Fruit fly (Drosophila melanogaster) whole organism, embryonic: ENCODE results near the gene CG15435.

Source experiments
- Ada2b ChIP-seq: fragments of 200-800 bp; sonication (Bioruptor generic); IDR thresholded peaks from 2 replicates; pipeline ENCODE4 v1.3.6; 2022; ENCODE audit warnings: missing biosample characterization, missing genetic modification characterization
- Bdp1 ChIP-seq: fragments of 200-800 bp; sonication (Bioruptor generic); optimal IDR thresholded peaks from 3 replicates; lab custom pipeline; 2016; ENCODE audit warnings: missing biosample characterization, missing genetic modification characterization
- CG12155 ChIP-seq: fragments of 200-800 bp; sonication (Bioruptor generic); optimal IDR thresholded peaks from 3 replicates; lab custom pipeline; 2016; ENCODE audit warnings: missing biosample characterization, missing genetic modification characterization
- CG12299 ChIP-seq: fragments of 200-800 bp; sonication (Bioruptor generic); optimal IDR thresholded peaks from 2 replicates; lab custom pipeline; 2018; ENCODE audit warnings: missing biosample characterization, mild to moderate bottlenecking, missing genetic modification characterization
- CG13287 ChIP-seq: fragments of 200-800 bp; sonication (Bioruptor generic); IDR thresholded peaks from 2 replicates; pipeline ENCODE4 v1.3.6; 2022; ENCODE audit warnings: missing biosample characterization, missing genetic modification characterization; ENCODE audit not compliant: partially characterized antibody
- CG17912 ChIP-seq: fragments of 200-800 bp; sonication (Bioruptor generic); optimal IDR thresholded peaks from 2 replicates; lab custom pipeline; 2018; ENCODE audit warnings: missing biosample characterization, mild to moderate bottlenecking, missing genetic modification characterization
- CG2712 ChIP-seq: fragments of 200-800 bp; optimal IDR thresholded peaks from 3 replicates; lab custom pipeline; 2019; ENCODE audit warnings: missing biosample characterization, mild to moderate bottlenecking, missing genetic modification characterization, moderate library complexity
- CG3163 ChIP-seq: fragments of 200-800 bp; sonication (Bioruptor generic); optimal IDR thresholded peaks from 3 replicates; lab custom pipeline; 2016; ENCODE audit warnings: missing biosample characterization, missing genetic modification characterization
- CG33213 ChIP-seq: fragments of 200-800 bp; sonication (Bioruptor generic); optimal IDR thresholded peaks from 3 replicates; lab custom pipeline; 2016; ENCODE audit warnings: missing biosample characterization, missing genetic modification characterization
- CG3847 ChIP-seq: fragments of 200-800 bp; sonication (Bioruptor generic); IDR thresholded peaks from 2 replicates; pipeline ENCODE4 v1.3.6; 2022; ENCODE audit warnings: missing biosample characterization, missing genetic modification characterization
- CG7357 ChIP-seq: fragments of 200-800 bp; sonication (Bioruptor generic); IDR thresholded peaks from 3 replicates; pipeline ENCODE4 v1.3.6; 2022; ENCODE audit warnings: missing biosample characterization, missing genetic modification characterization
- CG8478 ChIP-seq: fragments of >200 bp; optimal IDR thresholded peaks from 2 replicates; lab custom pipeline; 2018
- CTCF ChIP-seq: fragments of 200-800 bp; sonication (Bioruptor generic); optimal IDR thresholded peaks from 2 replicates; lab custom pipeline; 2017; ENCODE audit warnings: missing biosample characterization, mild to moderate bottlenecking, missing genetic modification characterization, moderate library complexity
- CkIIα-i1 ChIP-seq: fragments of 200-800 bp; sonication (Bioruptor generic); IDR thresholded peaks from 2 replicates; pipeline ENCODE4 v1.3.6; 2022; ENCODE audit warnings: missing biosample characterization, missing genetic modification characterization
- D ChIP-seq, 2 experiments: fragments of 200-800 bp in 1 of 2; fragments of >200 bp in 1 of 2; sonication (Bioruptor generic) in 1 of 2; optimal IDR thresholded peaks; 2 replicates in 1 of 2; 3 replicates in 1 of 2; lab custom pipeline; 2017; ENCODE audit warnings: mild to moderate bottlenecking in 1 of 2, missing biosample characterization in 1 of 2, missing genetic modification characterization in 1 of 2, missing genetic modification reagents in 1 of 2
- Dll ChIP-seq: fragments of 200-800 bp; sonication (Bioruptor generic); IDR thresholded peaks from 4 replicates; pipeline ENCODE4 v1.3.6; 2022; ENCODE audit warnings: missing biosample characterization, missing genetic modification characterization; ENCODE audit not compliant: partially characterized antibody
- Dp ChIP-seq: fragments of 200-800 bp; sonication (Bioruptor generic); optimal IDR thresholded peaks from 2 replicates; lab custom pipeline; 2018; ENCODE audit warnings: missing biosample characterization, mild to moderate bottlenecking, missing genetic modification characterization, moderate library complexity
- Drgx ChIP-seq: fragments of 200-800 bp; sonication (Bioruptor generic); IDR thresholded peaks from 2 replicates; pipeline ENCODE4 v1.3.6; 2022; ENCODE audit warnings: missing biosample characterization, missing genetic modification characterization
- Fer1 ChIP-seq: fragments of 200-800 bp; sonication (Bioruptor generic); optimal IDR thresholded peaks from 2 replicates; lab custom pipeline; 2017; ENCODE audit warnings: missing biosample characterization, mild to moderate bottlenecking, missing genetic modification characterization
- Gsc ChIP-seq: fragments of 200-800 bp; sonication (Bioruptor generic); IDR thresholded peaks from 2 replicates; pipeline ENCODE4 v1.3.6; 2022; ENCODE audit warnings: missing biosample characterization, missing genetic modification characterization
- H15 ChIP-seq: fragments of 200-800 bp; sonication (Bioruptor generic); IDR thresholded peaks from 3 replicates; pipeline ENCODE4 v1.3.6; 2022; ENCODE audit warnings: missing biosample characterization, missing genetic modification characterization
- HLH4C ChIP-seq: fragments of 200-800 bp; sonication (Bioruptor generic); IDR thresholded peaks from 3 replicates; pipeline ENCODE4 v1.3.6; 2022; ENCODE audit warnings: missing biosample characterization, missing genetic modification characterization; ENCODE audit not compliant: partially characterized antibody
- Hr78 ChIP-seq, 2 experiments: fragments of 200-800 bp in 1 of 2; fragments of >200 bp in 1 of 2; sonication (Bioruptor generic) in 1 of 2; optimal IDR thresholded peaks; 2 replicates each; lab custom pipeline; 2017 to 2019; ENCODE audit warnings: missing biosample characterization in 2 of 2, missing genetic modification characterization in 2 of 2, mild to moderate bottlenecking in 1 of 2, moderate library complexity in 1 of 2
- MESR4 ChIP-seq: fragments of 200-800 bp; sonication (Bioruptor generic); optimal IDR thresholded peaks from 2 replicates; lab custom pipeline; 2018; ENCODE audit warnings: missing biosample characterization, mild to moderate bottlenecking, missing genetic modification characterization, moderate library complexity
- NC2β ChIP-seq: fragments of 200-800 bp; sonication (Bioruptor generic); optimal IDR thresholded peaks from 2 replicates; lab custom pipeline; 2016; ENCODE audit warnings: missing biosample characterization, missing genetic modification characterization
- Opbp ChIP-seq: fragments of 200-800 bp; sonication (Bioruptor generic); IDR thresholded peaks from 3 replicates; pipeline ENCODE4 v1.3.6; 2022; ENCODE audit warnings: missing biosample characterization, missing genetic modification characterization; ENCODE audit not compliant: partially characterized antibody
- Vsx1 ChIP-seq: fragments of 200-800 bp; sonication (Bioruptor generic); optimal IDR thresholded peaks from 2 replicates; lab custom pipeline; 2017; ENCODE audit warnings: missing biosample characterization, mild to moderate bottlenecking, missing genetic modification characterization, missing genetic modification reagents
- abd-A ChIP-seq: fragments of 200-800 bp; sonication (Bioruptor generic); optimal IDR thresholded peaks from 3 replicates; lab custom pipeline; 2019; ENCODE audit warnings: missing biosample characterization, mild to moderate bottlenecking, missing genetic modification characterization, moderate library complexity
- ato ChIP-seq: fragments of 200-800 bp; sonication (Bioruptor generic); IDR thresholded peaks from 2 replicates; pipeline ENCODE4 v1.3.6; 2022; ENCODE audit warnings: missing biosample characterization, missing genetic modification characterization; ENCODE audit not compliant: partially characterized antibody
- bbx ChIP-seq: fragments of 200-800 bp; sonication (Bioruptor generic); IDR thresholded peaks from 2 replicates; pipeline ENCODE4 v1.3.6; 2022; ENCODE audit warnings: missing biosample characterization, missing genetic modification characterization; ENCODE audit not compliant: partially characterized antibody
- btn ChIP-seq: fragments of 200-800 bp; sonication (Bioruptor generic); optimal IDR thresholded peaks from 2 replicates; lab custom pipeline; 2016; ENCODE audit warnings: missing biosample characterization, missing genetic modification characterization
- croc ChIP-seq: fragments of 200-800 bp; sonication (Bioruptor generic); conservative IDR thresholded peaks from 3 replicates; pipeline ENCODE4 v1.3.6; 2022; ENCODE audit warnings: missing biosample characterization, missing genetic modification characterization
- jumu ChIP-seq: fragments of 200-800 bp; sonication (Bioruptor generic); optimal IDR thresholded peaks from 3 replicates; lab custom pipeline; 2016; ENCODE audit warnings: missing biosample characterization, missing genetic modification characterization
- kay ChIP-seq: fragments of 200-800 bp; sonication (Bioruptor generic); optimal IDR thresholded peaks from 2 replicates; lab custom pipeline; 2016; ENCODE audit warnings: missing biosample characterization, missing genetic modification characterization
- lov ChIP-seq, 2 experiments: fragments of 200-800 bp in 1 of 2; fragments of >200 bp in 1 of 2; sonication (Bioruptor generic) in 1 of 2; IDR thresholded peaks in 1 of 2; optimal IDR thresholded peaks in 1 of 2; 2 replicates in 1 of 2; 3 replicates in 1 of 2; pipeline versions ENCODE4 v1.3.6 to Lab custom; 2017 to 2022; ENCODE audit warnings: missing biosample characterization in 1 of 2, missing genetic modification characterization in 1 of 2
- mld ChIP-seq: fragments of 200-800 bp; sonication (Bioruptor generic); IDR thresholded peaks from 3 replicates; pipeline ENCODE4 v1.3.6; 2022; ENCODE audit warnings: missing biosample characterization, missing genetic modification characterization; ENCODE audit not compliant: partially characterized antibody
- nmo ChIP-seq: fragments of 200-800 bp; sonication (Bioruptor generic); optimal IDR thresholded peaks from 2 replicates; lab custom pipeline; 2018; ENCODE audit warnings: missing biosample characterization, mild to moderate bottlenecking, missing genetic modification characterization, moderate library complexity
- odd ChIP-seq: fragments of 200-800 bp; sonication (Bioruptor generic); optimal IDR thresholded peaks from 2 replicates; lab custom pipeline; 2017; ENCODE audit warnings: missing biosample characterization, mild to moderate bottlenecking, missing genetic modification characterization
- onecut ChIP-seq: fragments of 200-800 bp; sonication (Bioruptor generic); IDR thresholded peaks from 2 replicates; pipeline ENCODE4 v1.3.6; 2022; ENCODE audit warnings: missing biosample characterization, missing genetic modification characterization
- ro ChIP-seq: fragments of 200-800 bp; sonication (Bioruptor generic); IDR thresholded peaks from 2 replicates; pipeline ENCODE4 v1.3.6; 2022; ENCODE audit warnings: missing biosample characterization, missing genetic modification characterization
- sima ChIP-seq: fragments of 200-800 bp; sonication (Bioruptor generic); optimal IDR thresholded peaks from 2 replicates; lab custom pipeline; 2016; ENCODE audit warnings: missing biosample characterization, missing genetic modification characterization
- slbo ChIP-seq: fragments of 200-800 bp; sonication (Bioruptor generic); IDR thresholded peaks from 2 replicates; pipeline ENCODE4 v1.3.6; 2022; ENCODE audit warnings: missing biosample characterization, missing genetic modification characterization
- sob ChIP-seq: fragments of 200-800 bp; sonication (Bioruptor generic); IDR thresholded peaks from 2 replicates; pipeline ENCODE4 v1.3.6; 2022; ENCODE audit warnings: missing biosample characterization, missing genetic modification characterization
- stwl ChIP-seq: fragments of 200-800 bp; sonication (Bioruptor generic); optimal IDR thresholded peaks from 3 replicates; lab custom pipeline; 2018; ENCODE audit warnings: missing biosample characterization, mild to moderate bottlenecking, missing genetic modification characterization, moderate library complexity
- tin ChIP-seq: fragments of 200-800 bp; sonication (Bioruptor generic); optimal IDR thresholded peaks from 3 replicates; lab custom pipeline; 2016; ENCODE audit warnings: missing biosample characterization, missing genetic modification characterization
- tio ChIP-seq: fragments of 200-800 bp; sonication (Bioruptor generic); optimal IDR thresholded peaks from 2 replicates; lab custom pipeline; 2017; ENCODE audit warnings: missing biosample characterization, missing genetic modification characterization, inconsistent platforms
- trem ChIP-seq: fragments of 200-800 bp; optimal IDR thresholded peaks from 3 replicates; lab custom pipeline; 2019; ENCODE audit warnings: missing biosample characterization, mild to moderate bottlenecking, missing genetic modification characterization, moderate library complexity
- trh ChIP-seq: fragments of 200-800 bp; sonication (Bioruptor generic); optimal IDR thresholded peaks from 2 replicates; lab custom pipeline; 2016; ENCODE audit warnings: missing biosample characterization, missing genetic modification characterization
- ttk ChIP-seq: fragments of 200-800 bp; sonication (Bioruptor generic); IDR thresholded peaks from 2 replicates; pipeline ENCODE4 v2.1.2; 2022; ENCODE audit warnings: missing biosample characterization, missing genetic modification characterization
- yki ChIP-seq: fragments of >200 bp; optimal IDR thresholded peaks from 3 replicates; lab custom pipeline; 2018
- z ChIP-seq: fragments of 200-800 bp; sonication (Bioruptor generic); IDR thresholded peaks from 3 replicates; pipeline ENCODE4 v1.3.6; 2022; ENCODE audit warnings: missing biosample characterization, missing genetic modification characterization
- zfh2 ChIP-seq: fragments of 200-800 bp; sonication (Bioruptor generic); optimal IDR thresholded peaks from 2 replicates; lab custom pipeline; 2016; ENCODE audit warnings: missing biosample characterization, missing genetic modification characterization

The CG15435 gene

DNA sequence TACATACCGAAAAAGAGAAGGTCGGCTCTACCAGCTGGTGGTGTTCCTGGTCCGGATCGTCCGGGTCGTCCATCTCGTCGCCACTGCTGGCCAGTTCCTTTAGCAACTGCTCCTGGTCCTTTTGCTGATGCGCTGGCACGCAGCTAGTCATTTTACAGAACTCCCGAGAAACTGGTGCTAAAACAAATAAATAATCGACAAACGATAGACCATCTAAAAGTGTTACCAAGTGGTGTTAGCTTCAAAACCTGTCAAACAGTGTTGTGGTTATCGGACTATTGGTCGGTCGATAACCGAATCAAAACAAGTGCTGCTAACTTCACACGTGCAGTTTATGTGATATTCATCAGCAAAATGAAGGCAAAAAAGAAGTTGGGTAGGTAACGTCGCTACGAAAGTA, 15.1 kb upstream of the CG15435 start, which contains the start of the genes morgue and Elp3 (continued):
- TF ChIP-seq CG3847 (GFP tag; lab: Robert Waterston, UW): no peak
- peak; percentile 87 for TF ChIP-seq HLH4C (GFP tag; lab: Robert Waterston, UW)
- no peak for TF ChIP-seq sob (GFP tag; lab: Robert Waterston, UW)
- peak; percentile 89 for TF ChIP-seq mld (GFP tag; lab: Robert Waterston, UW)
- TF ChIP-seq Gsc: no peak
- TF ChIP-seq CG12155 (GFP tag; lab: Kevin White, UChicago): no peak
- no peak for TF ChIP-seq slbo (GFP tag; lab: Robert Waterston, UW)
- TF ChIP-seq Ada2b (GFP tag; lab: Robert Waterston, UW): no peak
- no peak for TF ChIP-seq abd-A (tag; lab: Kevin White, UChicago)
- TF ChIP-seq Fer1: peak; percentile 17
- no peak for TF ChIP-seq ttk (GFP tag; lab: Robert Waterston, UW)
- no peak for TF ChIP-seq Hr78 (GFP tag; optimal IDR thresholded peaks at IDR 0.05; lab: Kevin White, UChicago)
- TF ChIP-seq Bdp1: no peak
- no peak for TF ChIP-seq CG12299 (tag; lab: Kevin White, UChicago)
- TF ChIP-seq tin: no peak
- no peak for TF ChIP-seq CTCF (GFP tag; lab: Kevin White, UChicago)
- TF ChIP-seq CG7357 (GFP tag; lab: Robert Waterston, UW): no peak
- TF ChIP-seq CkIIα-i1 (GFP tag; lab: Robert Waterston, UW): no peak
- no peak for TF ChIP-seq jumu (GFP tag; lab: Kevin White, UChicago)
- peak; percentile 5 for TF ChIP-seq nmo
- TF ChIP-seq zfh2 (GFP tag; lab: Kevin White, UChicago): no peak
- TF ChIP-seq tio (GFP tag; lab: Kevin White, UChicago): no peak
- TF ChIP-seq CG17912 (GFP tag; lab: Kevin White, UChicago): no peak
- TF ChIP-seq trh (GFP tag; lab: Kevin White, UChicago): no peak
- peak; percentile 91 for TF ChIP-seq trem (tag; lab: Kevin White, UChicago)
- peak; percentile 65; the same call in 2 of the 4 replicates for TF ChIP-seq Dll (GFP tag; lab: Robert Waterston, UW)
- peak; percentile 33 for TF ChIP-seq Dp
- TF ChIP-seq ro (GFP tag; lab: Robert Waterston, UW): no peak
- TF ChIP-seq stwl: peak; percentile 88
- no peak for TF ChIP-seq kay (GFP tag; lab: Kevin White, UChicago)
- TF ChIP-seq CG2712 (tag; lab: Kevin White, UChicago): peak; percentile 1
- peak; percentile 78 for TF ChIP-seq CG13287
- no peak for TF ChIP-seq Drgx (GFP tag; lab: Robert Waterston, UW)
- no peak for TF ChIP-seq lov (optimal IDR thresholded peaks at IDR 0.05; lab: Kevin White, UChicago)
- TF ChIP-seq lov (GFP tag; IDR thresholded peaks at IDR 0.05; lab: Robert Waterston, UW): no peak
- no peak for TF ChIP-seq NC2β
- TF ChIP-seq onecut (GFP tag; lab: Robert Waterston, UW): peak; percentile 45
- peak; percentile 82 for TF ChIP-seq ato (GFP tag; lab: Robert Waterston, UW)
- TF ChIP-seq btn (GFP tag; lab: Kevin White, UChicago): no peak
- peak; percentile 86 for TF ChIP-seq MESR4
- TF ChIP-seq CG33213: no peak
- TF ChIP-seq Opbp (GFP tag; lab: Robert Waterston, UW): peak; percentile 72; the same call in 2 of the 3 replicates
- TF ChIP-seq CG8478 (lab: Kevin White, UChicago): no peak
- TF ChIP-seq Vsx1 (GFP tag; lab: Kevin White, UChicago): no peak
- no peak for TF ChIP-seq CG3163 (GFP tag; lab: Kevin White, UChicago)
- peak; percentile 87 for TF ChIP-seq bbx (GFP tag; lab: Robert Waterston, UW)
- TF ChIP-seq sima (GFP tag; lab: Kevin White, UChicago): no peak
- no peak for TF ChIP-seq H15 (GFP tag; lab: Robert Waterston, UW)
- no peak for TF ChIP-seq z (GFP tag; lab: Robert Waterston, UW)
- TF ChIP-seq odd (GFP tag; lab: Kevin White, UChicago): no peak
- TF ChIP-seq yki: no peak
- TF ChIP-seq croc (GFP tag; lab: Robert Waterston, UW): no peak
- TF ChIP-seq D (optimal IDR thresholded peaks at IDR 0.05; lab: Kevin White, UChicago): no peak
- no peak for TF ChIP-seq D (GFP tag; optimal IDR thresholded peaks at IDR 0.05; lab: Kevin White, UChicago)
